Fruit fly (Drosophila melanogaster) whole organism, pupa: ENCODE data around the gene CG10324.

ENCODE experiments used
- CG10348 ChIP-seq: fragments of 200-800 bp; sonication (Bioruptor generic); IDR thresholded peaks from 2 replicates; pipeline ENCODE4 v1.3.6; 2022; ENCODE audit warnings: missing biosample characterization, missing genetic modification characterization
- CG12605 ChIP-seq: fragments of 200-800 bp; sonication (Bioruptor generic); IDR thresholded peaks from 2 replicates; pipeline ENCODE4 v1.3.6; 2022; ENCODE audit warnings: missing biosample characterization, missing genetic modification characterization
- CG13204 ChIP-seq: fragments of 200-800 bp; sonication (Bioruptor generic); optimal IDR thresholded peaks from 2 replicates; lab custom pipeline; 2018; ENCODE audit warnings: missing biosample characterization, mild to moderate bottlenecking, missing genetic modification characterization, moderate library complexity
- CG14655 ChIP-seq: fragments of 200-800 bp; sonication (Bioruptor generic); optimal IDR thresholded peaks from 3 replicates; lab custom pipeline; 2017; ENCODE audit warnings: mild to moderate bottlenecking, missing biosample characterization, missing genetic modification reagents, missing genetic modification characterization
- CG15710 ChIP-seq: fragments of 200-800 bp; sonication (Bioruptor generic); optimal IDR thresholded peaks from 2 replicates; lab custom pipeline; 2018; ENCODE audit warnings: missing biosample characterization, mild to moderate bottlenecking, missing genetic modification characterization, moderate library complexity
- CG17806 ChIP-seq: fragments of 200-800 bp; sonication (Bioruptor generic); optimal IDR thresholded peaks from 2 replicates; lab custom pipeline; 2018; ENCODE audit warnings: missing biosample characterization, mild to moderate bottlenecking, missing genetic modification characterization, moderate library complexity
- CG32121 ChIP-seq: fragments of 200-800 bp; sonication (Bioruptor generic); IDR thresholded peaks from 2 replicates; pipeline ENCODE4 v1.3.6; 2022; ENCODE audit warnings: missing biosample characterization, missing genetic modification characterization
- CG34367 ChIP-seq: fragments of 200-800 bp; sonication (Bioruptor generic); optimal IDR thresholded peaks from 2 replicates; lab custom pipeline; 2018; ENCODE audit warnings: missing biosample characterization, mild to moderate bottlenecking, missing genetic modification characterization
- CG4496 ChIP-seq: fragments of 200-800 bp; sonication (Bioruptor generic); IDR thresholded peaks from 3 replicates; pipeline ENCODE4 v1.3.6; 2022; ENCODE audit warnings: missing biosample characterization, missing genetic modification characterization
- CG8159 ChIP-seq: fragments of 200-800 bp; sonication (Bioruptor generic); optimal IDR thresholded peaks from 3 replicates; lab custom pipeline; 2018; ENCODE audit warnings: missing biosample characterization, mild to moderate bottlenecking, missing genetic modification characterization, moderate library complexity
- CG8301 ChIP-seq: fragments of 200-800 bp; sonication (Bioruptor generic); optimal IDR thresholded peaks from 2 replicates; lab custom pipeline; 2018; ENCODE audit warnings: missing biosample characterization, mild to moderate bottlenecking, missing genetic modification characterization
- CG9948 ChIP-seq: fragments of 200-800 bp; sonication (Bioruptor generic); optimal IDR thresholded peaks from 2 replicates; lab custom pipeline; 2018; ENCODE audit warnings: missing biosample characterization, mild to moderate bottlenecking, missing genetic modification characterization, moderate library complexity
- D1 ChIP-seq: fragments of 200-800 bp; sonication (Bioruptor generic); optimal IDR thresholded peaks from 2 replicates; lab custom pipeline; 2018; ENCODE audit warnings: missing biosample characterization, mild to moderate bottlenecking, missing genetic modification characterization, moderate library complexity
- EcR ChIP-seq: fragments of 200-800 bp; sonication (Bioruptor generic); optimal IDR thresholded peaks from 3 replicates; lab custom pipeline; 2019; ENCODE audit warnings: missing biosample characterization, missing genetic modification characterization, mild to moderate bottlenecking, moderate library complexity, missing genetic modification reagents
- Ets98B ChIP-seq: fragments of 200-800 bp; sonication (Bioruptor generic); IDR thresholded peaks from 2 replicates; pipeline ENCODE4 v1.3.6; 2022; ENCODE audit warnings: missing biosample characterization, missing genetic modification characterization
- Pif1A ChIP-seq: fragments of 200-800 bp; sonication (Bioruptor generic); optimal IDR thresholded peaks from 3 replicates; lab custom pipeline; 2016; ENCODE audit warnings: missing biosample characterization, missing genetic modification characterization
- Pif1B ChIP-seq: fragments of 200-800 bp; sonication (Bioruptor generic); optimal IDR thresholded peaks from 3 replicates; lab custom pipeline; 2016; ENCODE audit warnings: missing biosample characterization, missing genetic modification characterization
- Snoo ChIP-seq: fragments of 200-800 bp; sonication (Bioruptor generic); optimal IDR thresholded peaks from 3 replicates; lab custom pipeline; 2017; ENCODE audit warnings: missing biosample characterization, mild to moderate bottlenecking, missing genetic modification characterization, inconsistent platforms
- fd96Ca ChIP-seq: fragments of 200-800 bp; sonication (Bioruptor generic); IDR thresholded peaks from 3 replicates; pipeline ENCODE4 v1.3.6; 2022; ENCODE audit warnings: missing biosample characterization, missing genetic modification characterization
- gl ChIP-seq: fragments of 200-800 bp; sonication (Bioruptor generic); optimal IDR thresholded peaks from 2 replicates; lab custom pipeline; 2018; ENCODE audit warnings: missing biosample characterization, mild to moderate bottlenecking, missing genetic modification characterization
- rn ChIP-seq: fragments of 200-800 bp; sonication (Bioruptor generic); IDR thresholded peaks from 2 replicates; pipeline ENCODE4 v1.3.6; 2022; ENCODE audit warnings: missing biosample characterization, missing genetic modification characterization

CG10324 gene

dm6 chr3R:16605929-16606328 lies 40.9 kb downstream of the CG10324 start:
- TF ChIP-seq CG9948 (no peak), CG17806 (tag; lab: Kevin White, UChicago) (no peak), CG13204 (GFP tag; lab: Kevin White, UChicago) (no peak), gl (tag; lab: Kevin White, UChicago) (no peak), CG12605 (no peak), CG10348 (GFP tag; lab: Robert Waterston, UW) (no peak), CG8301 (tag; lab: Kevin White, UChicago) (no peak), Ets98B (no peak)

- no peak for TF ChIP-seq CG8159
- TF ChIP-seq Ets98B, result no peak
- no peak for TF ChIP-seq rn (GFP tag; lab: Robert Waterston, UW)
- no peak for TF ChIP-seq EcR (GFP tag; lab: Kevin White, UChicago)
- TF ChIP-seq CG9948, result no peak
- no peak for TF ChIP-seq CG8301 (tag; lab: Kevin White, UChicago)
- TF ChIP-seq fd96Ca (GFP tag; lab: Robert Waterston, UW), result no peak
- no peak for TF ChIP-seq CG14655 (GFP tag; lab: Kevin White, UChicago)
- TF ChIP-seq Pif1A (GFP tag; lab: Kevin White, UChicago), result no peak
- TF ChIP-seq CG13204 (GFP tag; lab: Kevin White, UChicago), result no peak
- TF ChIP-seq CG15710 (tag; lab: Kevin White, UChicago), result no peak
- no peak for TF ChIP-seq Snoo (tag; lab: Kevin White, UChicago)
- no peak for TF ChIP-seq CG17806 (tag; lab: Kevin White, UChicago)
- TF ChIP-seq CG12605, result no peak
- no peak; the same call in 2 of the 3 replicates for TF ChIP-seq CG4496
- no peak for TF ChIP-seq CG34367
- no peak for TF ChIP-seq CG10348 (GFP tag; lab: Robert Waterston, UW)
- no peak for TF ChIP-seq Pif1B (GFP tag; lab: Kevin White, UChicago)
- TF ChIP-seq gl (tag; lab: Kevin White, UChicago), result no peak
- no peak for TF ChIP-seq CG32121 (GFP tag; lab: Robert Waterston, UW)
Observed at dm6 chr3R:16604715-16605114, 42.1 kb downstream of the CG10324 start, which contains the start of gene CG10345. Gene CG10345, minus strand, starts transcription at chr3R:16604861.

DNA sequence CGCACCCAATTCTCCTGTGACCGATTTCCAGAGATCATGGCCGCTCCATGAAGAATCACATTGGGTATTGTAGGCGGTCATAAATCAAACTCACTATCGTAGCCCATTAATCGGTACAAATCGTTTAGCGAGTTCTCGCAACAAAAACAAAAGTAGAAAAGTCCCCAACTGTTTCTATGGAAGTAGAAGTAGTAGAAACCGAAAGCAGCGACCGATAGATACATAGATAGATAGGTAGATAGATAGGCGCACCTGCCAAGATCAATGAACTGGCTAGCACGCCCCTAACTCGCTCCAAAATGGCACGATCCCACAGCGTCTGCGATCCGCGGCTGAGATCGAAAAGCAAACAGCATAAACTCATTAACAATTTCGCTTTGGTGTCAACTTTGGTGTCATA lies 46.1 kb downstream of the CG10324 start:
- TF ChIP-seq CG12605 (no peak), CG9948 (no peak), CG4496 (no peak), CG17806 (tag; lab: Kevin White, UChicago) (no peak), gl (tag; lab: Kevin White, UChicago) (no peak), CG10348 (GFP tag; lab: Robert Waterston, UW) (no peak), rn (GFP tag; lab: Robert Waterston, UW) (no peak), Snoo (tag; lab: Kevin White, UChicago) (no peak), fd96Ca (GFP tag; lab: Robert Waterston, UW) (no peak), D1 (tag; lab: Kevin White, UChicago) (no peak), CG8301 (tag; lab: Kevin White, UChicago) (no peak)

- TF ChIP-seq EcR (GFP tag; lab: Kevin White, UChicago) (peak; percentile 94), fd96Ca (GFP tag; lab: Robert Waterston, UW) (no peak)
Observed at dm6 chr3R:16599647-16600046, 47.2 kb downstream of the CG10324 start.
